Fruit fly (Drosophila melanogaster): Measurements from ENCODE around the gene Axn.

DNA sequence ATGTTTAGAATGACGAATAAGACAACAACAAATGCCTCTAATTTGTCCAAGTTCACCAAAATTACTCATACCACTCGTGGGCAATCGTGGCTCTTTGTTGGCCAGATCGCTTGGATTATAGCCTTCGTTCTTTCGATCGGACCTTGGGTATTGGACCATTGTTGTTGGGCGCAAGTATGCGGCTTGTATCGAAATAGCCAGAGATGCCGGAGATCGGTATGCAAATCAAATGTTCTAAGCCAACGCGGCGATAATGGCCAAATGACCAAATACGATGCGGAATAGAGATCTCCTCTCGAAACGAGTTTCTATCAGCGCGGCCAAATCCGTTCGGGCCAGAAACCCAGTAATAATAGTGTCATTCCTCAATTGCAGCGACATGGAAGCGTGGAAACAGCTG is 37.4 kb upstream of the Axn start:
- TF ChIP-seq Myc (optimal IDR thresholded peaks at IDR 0.05) (no peak), Dif (GFP tag; optimal IDR thresholded peaks at IDR 0.05; ENCODE audit: partially characterized antibody) (no peak), fru (GFP tag; optimal IDR thresholded peaks at IDR 0.05) (no peak), Sp1 (GFP tag; optimal IDR thresholded peaks at IDR 0.05) (no peak), usp (GFP tag; optimal IDR thresholded peaks at IDR 0.05) (no peak), dsf (GFP tag; optimal IDR thresholded peaks at IDR 0.05; ENCODE audit: borderline replicate concordance) (no peak), psq (GFP tag; optimal IDR thresholded peaks at IDR 0.05) (no peak), dl (GFP tag; optimal IDR thresholded peaks at IDR 0.05; ENCODE audit: insufficient read depth in 1 of 2, partially characterized antibody in 2 of 2) (no peak), OdsH (GFP tag; optimal IDR thresholded peaks at IDR 0.05) (no peak), sv (GFP tag; optimal IDR thresholded peaks at IDR 0.05) (no peak), pan (optimal IDR thresholded peaks at IDR 0.05) (no peak), ey (GFP tag; optimal IDR thresholded peaks at IDR 0.05) (no peak)

All from whole organism, wandering third instar larva.